Fruit fly (Drosophila melanogaster): ENCODE results near the gene rod.

Gene rod

DNA sequence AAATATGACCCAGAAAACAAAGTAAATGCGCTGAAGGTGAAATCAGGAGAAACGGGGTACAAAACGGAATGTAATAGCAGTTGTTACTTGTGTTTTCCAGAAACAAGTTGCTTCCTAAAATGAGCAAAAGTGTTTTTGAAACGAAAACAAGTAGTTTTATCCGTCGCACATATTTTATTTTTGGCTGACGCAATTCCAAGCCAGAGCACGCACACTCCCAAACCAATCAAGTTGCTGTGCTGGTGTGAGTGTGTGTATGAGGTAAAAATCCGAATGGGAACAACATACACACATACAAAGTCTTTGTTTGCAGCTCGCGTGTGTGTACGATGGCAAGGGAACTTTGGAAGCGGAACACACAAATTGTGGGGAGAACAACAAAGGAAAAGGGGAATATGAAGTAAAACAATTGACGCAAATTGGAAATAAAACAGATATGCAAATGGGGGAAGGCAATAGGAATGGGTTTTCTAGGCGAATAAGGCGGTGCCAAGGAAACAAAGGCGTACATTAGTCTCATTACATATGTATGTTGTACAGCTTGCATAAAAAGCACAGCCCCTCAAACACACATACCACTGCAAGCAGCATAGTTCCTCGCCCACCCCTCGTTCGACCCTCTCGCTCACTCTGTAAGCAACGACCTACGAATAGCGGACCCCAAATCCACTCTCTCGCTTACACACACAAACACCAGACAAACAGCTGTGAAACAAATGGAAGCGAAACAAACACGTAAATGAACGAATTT, 27.9 kb downstream of the rod start (continued):
- TF ChIP-seq dysf (GFP tag; IDR thresholded peaks at IDR 0.05) (no peak), CG2889 (GFP tag; IDR thresholded peaks at IDR 0.05) (no peak), lbe (GFP tag; optimal IDR thresholded peaks at IDR 0.05) (peak; percentile 11), Spps (tag; optimal IDR thresholded peaks at IDR 0.05) (no peak), CG1792 (GFP tag; optimal IDR thresholded peaks at IDR 0.05) (no peak), Xbp1 (GFP tag; optimal IDR thresholded peaks at IDR 0.05) (no peak), CG3281 (GFP tag; optimal IDR thresholded peaks at IDR 0.05) (no peak), Tbp (GFP tag; optimal IDR thresholded peaks at IDR 0.05) (no peak), CG4820 (GFP tag; optimal IDR thresholded peaks at IDR 0.05) (no peak), grau (tag; optimal IDR thresholded peaks at IDR 0.05) (peak; percentile 2), CG11398 (GFP tag; optimal IDR thresholded peaks at IDR 0.05) (no peak), chinmo (GFP tag; IDR thresholded peaks at IDR 0.05; ENCODE audit: partially characterized antibody) (no peak), CG17328 (GFP tag; IDR thresholded peaks at IDR 0.05) (no peak), Fer1 (GFP tag; optimal IDR thresholded peaks at IDR 0.05) (peak; percentile 13), CG31224 (GFP tag; IDR thresholded peaks at IDR 0.05) (no peak), CG4707 (GFP tag; optimal IDR thresholded peaks at IDR 0.05) (no peak), HmgD (GFP tag; optimal IDR thresholded peaks at IDR 0.05) (peak; percentile 15), CG17829 (tag; optimal IDR thresholded peaks at IDR 0.05) (no peak), CG32767 (GFP tag; IDR thresholded peaks at IDR 0.05) (no peak), peb (GFP tag; IDR thresholded peaks at IDR 0.05) (no peak), CG16863 (GFP tag; optimal IDR thresholded peaks at IDR 0.05) (no peak), CG34422 (GFP tag; IDR thresholded peaks at IDR 0.05) (no peak), CG17359 (tag; optimal IDR thresholded peaks at IDR 0.05) (peak; percentile 10), Max (GFP tag; optimal IDR thresholded peaks at IDR 0.05) (no peak), Camta (GFP tag; optimal IDR thresholded peaks at IDR 0.05) (no peak), CG32532 (GFP tag; IDR thresholded peaks at IDR 0.05) (no peak), stwl (tag; optimal IDR thresholded peaks at IDR 0.05) (no peak), sisA (GFP tag; IDR thresholded peaks at IDR 0.05) (no peak), CG16815 (GFP tag; optimal IDR thresholded peaks at IDR 0.05) (no peak), Oaz (GFP tag; IDR thresholded peaks at IDR 0.05) (no peak), CG11085 (GFP tag; IDR thresholded peaks at IDR 0.05) (no peak), mirr (GFP tag; optimal IDR thresholded peaks at IDR 0.05) (peak; percentile 32), onecut (GFP tag; IDR thresholded peaks at IDR 0.05) (no peak), sob (GFP tag; IDR thresholded peaks at IDR 0.05) (no peak), ab (GFP tag; optimal IDR thresholded peaks at IDR 0.05) (no peak), Rx (GFP tag; IDR thresholded peaks at IDR 0.05) (no peak), CG11723 (GFP tag; optimal IDR thresholded peaks at IDR 0.05) (no peak), yki (optimal IDR thresholded peaks at IDR 0.05) (no peak), cato (GFP tag; optimal IDR thresholded peaks at IDR 0.05; ENCODE audit: borderline replicate concordance) (no peak), Opbp (GFP tag; IDR thresholded peaks at IDR 0.05; ENCODE audit: partially characterized antibody) (no peak), CG31388 (GFP tag; optimal IDR thresholded peaks at IDR 0.05) (no peak), so (GFP tag; IDR thresholded peaks at IDR 0.05) (no peak), Blimp-1 (GFP tag; optimal IDR thresholded peaks at IDR 0.05) (no peak), pum (GFP tag; optimal IDR thresholded peaks at IDR 0.05) (no peak), cwo (GFP tag; optimal IDR thresholded peaks at IDR 0.05) (no peak), bab2 (GFP tag; optimal IDR thresholded peaks at IDR 0.05) (no peak), dan (GFP tag; IDR thresholded peaks at IDR 0.05) (no peak), CG43689 (GFP tag; IDR thresholded peaks at IDR 0.05) (no peak), CG2875 (GFP tag; optimal IDR thresholded peaks at IDR 0.05) (no peak), nau (GFP tag; optimal IDR thresholded peaks at IDR 0.05) (no peak), CG6654 (GFP tag; optimal IDR thresholded peaks at IDR 0.05) (no peak), Adf1 (GFP tag; IDR thresholded peaks at IDR 0.05) (no peak)

All from whole organism, embryonic.